Worm (Caenorhabditis elegans) whole organism, young adult: ENCODE data around the gene E04F6.4.

Source experiments
- C06A6.2 ChIP-seq: fragments of 200-800 bp; sonication (Bioruptor generic); conservative IDR thresholded peaks from 2 replicates; pipeline ENCODE4 v1.3.6; 2022; ENCODE audit warnings: missing genetic modification characterization, missing compliant biosample characterization
- F33H1.4 ChIP-seq: fragments of 200-800 bp; sonication (Bioruptor generic); IDR thresholded peaks from 2 replicates; pipeline ENCODE4 v1.3.6; 2022; ENCODE audit warnings: missing genetic modification reagents, missing genetic modification characterization, missing compliant biosample characterization
- F55B11.4 ChIP-seq: sonication (generic microtip); optimal IDR thresholded peaks from 2 replicates; lab custom pipeline; 2016; ENCODE audit warnings: missing compliant biosample characterization, missing genetic modification characterization, borderline replicate concordance; ENCODE audit not compliant: insufficient read depth
- K12H6.12 ChIP-seq: fragments of 200-800 bp; sonication (Bioruptor generic); optimal IDR thresholded peaks from 2 replicates; lab custom pipeline; 2018; ENCODE audit warnings: mild to moderate bottlenecking, missing genetic modification characterization, missing compliant biosample characterization
- T07F8.4 ChIP-seq: sonication (generic microtip); optimal IDR thresholded peaks from 2 replicates; lab custom pipeline; 2016; ENCODE audit warnings: mild to moderate bottlenecking, missing genetic modification characterization, moderate library complexity, missing compliant biosample characterization
- T26A5.8 ChIP-seq: sonication (generic microtip); optimal IDR thresholded peaks from 2 replicates; lab custom pipeline; 2016; ENCODE audit warnings: missing genetic modification characterization, missing compliant biosample characterization
- Y53F4B.3 ChIP-seq: fragments of 200-800 bp; sonication (Bioruptor generic); IDR thresholded peaks from 2 replicates; pipeline ENCODE4 v1.3.6; 2022; ENCODE audit warnings: missing genetic modification reagents, missing genetic modification characterization, missing compliant biosample characterization
- Y53G8AR.9 ChIP-seq: fragments of 200-800 bp; sonication (Bioruptor generic); conservative IDR thresholded peaks from 2 replicates; pipeline ENCODE4 v1.3.6; 2022; ENCODE audit warnings: missing genetic modification reagents, missing genetic modification characterization, missing compliant biosample characterization
- Y56A3A.18 ChIP-seq: fragments of 200-800 bp; sonication (Bioruptor generic); IDR thresholded peaks from 2 replicates; pipeline ENCODE4 v1.3.6; 2022; ENCODE audit warnings: missing genetic modification reagents, missing genetic modification characterization, missing compliant biosample characterization
- Y79H2A.3 ChIP-seq: fragments of 200-800 bp; sonication (Bioruptor generic); conservative IDR thresholded peaks from 2 replicates; pipeline ENCODE4 v1.3.6; 2022; ENCODE audit warnings: missing genetic modification reagents, missing genetic modification characterization, missing compliant biosample characterization
- attf-5 ChIP-seq: fragments of 200-800 bp; sonication (Bioruptor generic); optimal IDR thresholded peaks from 2 replicates; lab custom pipeline; 2018; ENCODE audit warnings: mild to moderate bottlenecking, missing genetic modification characterization, missing compliant biosample characterization
- bed-1 ChIP-seq: fragments of 200-800 bp; sonication (Bioruptor generic); IDR thresholded peaks from 2 replicates; pipeline ENCODE4 v1.3.6; 2022; ENCODE audit warnings: missing genetic modification reagents, missing genetic modification characterization, missing compliant biosample characterization
- ceh-27 ChIP-seq: fragments of 200-800 bp; sonication (Bioruptor generic); optimal IDR thresholded peaks from 2 replicates; lab custom pipeline; 2018; ENCODE audit warnings: mild to moderate bottlenecking, missing genetic modification characterization, moderate library complexity, missing compliant biosample characterization
- ceh-79 ChIP-seq: sonication (generic microtip); optimal IDR thresholded peaks from 2 replicates; lab custom pipeline; 2017; ENCODE audit warnings: mild to moderate bottlenecking, missing genetic modification characterization, missing compliant biosample characterization
- chd-7 ChIP-seq: sonication (generic microtip); optimal IDR thresholded peaks from 2 replicates; lab custom pipeline; 2016; ENCODE audit warnings: mild to moderate bottlenecking, missing genetic modification characterization, moderate library complexity, missing compliant biosample characterization
- die-1 ChIP-seq: sonication (generic microtip); optimal IDR thresholded peaks from 2 replicates; lab custom pipeline; 2016; ENCODE audit warnings: missing genotype, mild to moderate bottlenecking, missing genetic modification characterization, missing compliant biosample characterization
- efl-1 ChIP-seq: fragments of 150-350 bp; optimal IDR thresholded peaks from 2 replicates; lab custom pipeline; 2014; ENCODE audit warnings: missing biosample characterization, missing genetic modification reagents, missing genetic modification characterization
- egrh-3 ChIP-seq: fragments of 200-800 bp; sonication (Bioruptor generic); IDR thresholded peaks from 2 replicates; pipeline ENCODE4 v1.3.6; 2022; ENCODE audit warnings: missing genetic modification reagents, missing genetic modification characterization, missing compliant biosample characterization
- ekl-4 ChIP-seq: fragments of 200-800 bp; sonication (Bioruptor generic); IDR thresholded peaks from 2 replicates; pipeline ENCODE4 v1.3.6; 2022; ENCODE audit warnings: missing genetic modification reagents, missing genetic modification characterization, missing compliant biosample characterization
- hlh-12 ChIP-seq: sonication (generic microtip); optimal IDR thresholded peaks from 2 replicates; lab custom pipeline; 2016; ENCODE audit warnings: missing genetic modification characterization, missing compliant biosample characterization
- hmg-20 ChIP-seq: fragments of 200-800 bp; sonication (Bioruptor generic); IDR thresholded peaks from 2 replicates; pipeline ENCODE4 v1.3.6; 2022; ENCODE audit warnings: missing genetic modification reagents, missing genetic modification characterization, missing compliant biosample characterization
- hrde-1 ChIP-seq: sonication (generic microtip); optimal IDR thresholded peaks from 2 replicates; lab custom pipeline; 2016; ENCODE audit warnings: missing genetic modification characterization, mild to moderate bottlenecking, missing compliant biosample characterization, moderate library complexity, missing genotype, missing genetic modification reagents, borderline replicate concordance
- hsf-1 ChIP-seq: fragments of 200-800 bp; sonication (Bioruptor generic); IDR thresholded peaks from 2 replicates; pipeline ENCODE4 v1.3.6; 2022; ENCODE audit warnings: missing genetic modification reagents, missing genetic modification characterization, missing compliant biosample characterization
- lag-1 ChIP-seq: fragments of 200-800 bp; sonication (Bioruptor generic); IDR thresholded peaks from 2 replicates; pipeline ENCODE4 v1.3.6; 2022; ENCODE audit warnings: missing genetic modification reagents, missing genetic modification characterization, missing compliant biosample characterization
- lin-40 ChIP-seq: sonication (generic microtip); optimal IDR thresholded peaks from 2 replicates; lab custom pipeline; 2016; ENCODE audit warnings: missing genetic modification characterization, mild to moderate bottlenecking, missing compliant biosample characterization, missing genotype, missing genetic modification reagents
- lir-1 ChIP-seq: fragments of 200-800 bp; sonication (Bioruptor generic); conservative IDR thresholded peaks from 2 replicates; pipeline ENCODE4 v1.3.6; 2022; ENCODE audit warnings: missing genetic modification reagents, missing genetic modification characterization, missing compliant biosample characterization
- madf-3 ChIP-seq: fragments of 200-800 bp; sonication (Bioruptor generic); IDR thresholded peaks from 2 replicates; pipeline ENCODE4 v1.3.6; 2022; ENCODE audit warnings: missing genetic modification reagents, missing genetic modification characterization, missing compliant biosample characterization
- mcd-1 ChIP-seq: fragments of 200-800 bp; sonication (Bioruptor generic); IDR thresholded peaks from 2 replicates; pipeline ENCODE4 v1.3.6; 2022; ENCODE audit warnings: missing genetic modification reagents, missing genetic modification characterization, missing compliant biosample characterization
- mel-28 ChIP-seq: sonication (generic microtip); optimal IDR thresholded peaks from 2 replicates; lab custom pipeline; 2016; ENCODE audit warnings: borderline replicate concordance, mild to moderate bottlenecking, missing genetic modification characterization, missing compliant biosample characterization
- nfya-2 ChIP-seq: fragments of 200-800 bp; sonication (Bioruptor generic); IDR thresholded peaks from 2 replicates; pipeline ENCODE4 v1.3.6; 2022; ENCODE audit warnings: missing genetic modification reagents, missing genetic modification characterization, missing compliant biosample characterization
- nhr-80 ChIP-seq: sonication (generic microtip); optimal IDR thresholded peaks from 2 replicates; lab custom pipeline; 2016; ENCODE audit warnings: missing genetic modification characterization, missing compliant biosample characterization
- nhr-90 ChIP-seq: sonication (generic microtip); optimal IDR thresholded peaks from 2 replicates; lab custom pipeline; 2016; ENCODE audit warnings: missing genotype, mild to moderate bottlenecking, missing genetic modification characterization, missing compliant biosample characterization
- pbrm-1 ChIP-seq: fragments of 200-800 bp; sonication (Bioruptor generic); IDR thresholded peaks from 2 replicates; pipeline ENCODE4 v1.3.6; 2022; ENCODE audit warnings: missing genetic modification reagents, missing genetic modification characterization, missing compliant biosample characterization
- pha-4 ChIP-seq: fragments of 150-350 bp; sonication (generic microtip); optimal IDR thresholded peaks from 2 replicates; lab custom pipeline; 2014; ENCODE audit warnings: missing biosample characterization, missing genetic modification reagents, missing genetic modification characterization
- rpc-1 ChIP-seq, 2 experiments: fragments of 150-350 bp in 1 of 2; sonication (generic microtip) in 1 of 2; optimal IDR thresholded peaks; 2 replicates each; lab custom pipeline; 2014 to 2018; ENCODE audit warnings: missing biosample characterization in 1 of 2, missing genetic modification characterization in 1 of 2, missing genetic modification reagents in 1 of 2, missing genotype in 1 of 2
- sea-2 ChIP-seq: fragments of 200-800 bp; sonication (Bioruptor generic); IDR thresholded peaks from 2 replicates; pipeline ENCODE4 v1.3.6; 2022; ENCODE audit warnings: missing genetic modification characterization, missing compliant biosample characterization
- snpc-1.3 ChIP-seq: sonication (generic microtip); optimal IDR thresholded peaks from 2 replicates; lab custom pipeline; 2017; ENCODE audit warnings: missing genetic modification characterization, mild to moderate bottlenecking, missing compliant biosample characterization, antibody characterized with exemption, moderate library complexity, missing genotype, missing genetic modification reagents; ENCODE audit not compliant: insufficient read depth
- somi-1 ChIP-seq: fragments of 200-800 bp; sonication (Bioruptor generic); optimal IDR thresholded peaks from 2 replicates; lab custom pipeline; 2018; ENCODE audit warnings: mild to moderate bottlenecking, missing genetic modification characterization, missing compliant biosample characterization
- tlf-1 ChIP-seq: fragments of 200-800 bp; sonication (Bioruptor generic); optimal IDR thresholded peaks from 2 replicates; lab custom pipeline; 2018; ENCODE audit warnings: mild to moderate bottlenecking, missing genetic modification characterization, missing compliant biosample characterization
- unc-62 ChIP-seq: fragments of 150-350 bp; optimal IDR thresholded peaks from 2 replicates; lab custom pipeline; 2014; ENCODE audit warnings: missing biosample characterization, missing genetic modification reagents, missing genetic modification characterization
- zfh-2 ChIP-seq: fragments of 200-800 bp; sonication (Bioruptor generic); conservative IDR thresholded peaks from 2 replicates; pipeline ENCODE4 v1.3.6; 2022; ENCODE audit warnings: missing genetic modification reagents, missing genetic modification characterization, missing compliant biosample characterization
- ztf-28 ChIP-seq: fragments of 200-800 bp; sonication (Bioruptor generic); IDR thresholded peaks from 2 replicates; pipeline ENCODE4 v1.3.6; 2022; ENCODE audit warnings: missing genetic modification reagents, missing genetic modification characterization, missing compliant biosample characterization
- ztf-3 ChIP-seq: fragments of 200-800 bp; sonication (Bioruptor generic); optimal IDR thresholded peaks from 2 replicates; lab custom pipeline; 2018; ENCODE audit warnings: mild to moderate bottlenecking, missing genetic modification characterization, missing compliant biosample characterization

The E04F6.4 gene

DNA sequence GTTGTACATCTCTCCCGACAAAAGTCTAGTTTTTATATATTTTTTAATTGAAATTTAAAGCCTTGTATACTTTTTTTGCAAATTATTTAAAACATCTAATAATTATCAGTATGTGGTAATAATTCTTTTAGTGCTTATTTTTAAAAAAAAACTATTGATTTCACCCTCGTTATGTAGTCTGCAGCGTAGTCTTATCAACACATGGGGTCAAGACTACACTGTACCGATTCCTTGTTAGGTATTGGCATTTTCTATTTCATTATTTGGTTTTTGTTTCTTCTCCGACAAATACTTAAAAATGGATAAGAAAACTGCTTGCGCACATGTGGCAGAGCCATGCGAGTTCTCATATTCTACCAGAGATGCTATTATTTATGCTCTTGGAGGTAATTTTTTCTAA, 6.8 kb downstream of the E04F6.4 start, which contains the start of gene maoc-1:
TSS of gene maoc-1 (plus strand) at position 237 of the 400 bp plus-strand sequence.
- TF ChIP-seq unc-62 (GFP tag; lab: Kevin White, UChicago) (no peak), nhr-80 (tag; lab: Kevin White, UChicago) (peak; percentile 39)
- TF ChIP-seq, all 124 proteins: peak for 1

DNA sequence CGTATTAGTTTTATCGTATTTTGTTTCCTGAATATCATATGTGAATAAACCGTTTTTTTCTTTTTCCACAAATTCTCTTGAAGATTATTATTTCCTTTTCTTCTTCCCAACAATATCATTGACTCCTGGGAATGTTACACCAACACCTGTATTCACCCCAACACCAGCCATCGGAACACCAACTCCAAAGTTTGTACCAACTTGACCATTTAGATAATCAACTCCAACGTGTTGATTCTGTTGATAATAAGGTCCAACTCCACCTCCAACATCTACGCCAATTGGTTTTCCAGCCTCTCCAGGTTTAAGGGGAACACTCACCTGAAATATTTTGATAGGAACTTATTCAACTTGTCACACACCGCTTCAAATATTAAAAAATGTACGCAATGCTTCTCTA, 8.2 kb downstream of the E04F6.4 start:
- TF ChIP-seq zfh-2 (no peak), pbrm-1 (GFP tag; lab: Robert Waterston, UW) (0 out of 2 replicates have a peak, but pooled peaks have one; percentile 28), C06A6.2 (no peak)

DNA sequence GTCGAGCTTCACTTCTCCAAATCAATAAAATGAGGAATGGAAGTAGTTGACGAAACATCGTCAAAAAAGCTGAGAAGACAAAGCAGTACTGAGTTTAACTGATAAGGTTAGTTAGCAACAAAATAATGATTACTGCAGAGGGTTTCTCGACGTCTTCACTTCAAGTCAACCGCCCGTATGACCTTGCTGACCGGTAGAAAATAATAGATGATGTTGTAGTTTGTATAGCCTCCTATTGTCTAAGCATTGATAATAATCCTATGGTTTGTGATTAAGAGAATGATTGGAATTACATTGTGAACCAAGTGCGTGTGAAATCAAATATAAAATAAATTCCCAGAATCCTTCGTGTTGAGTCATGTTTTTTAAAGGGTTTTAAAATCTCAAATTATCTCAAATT, 10.1 kb downstream of the E04F6.4 start, which contains the start of gene E04F6.6:
TSS of gene E04F6.6 (minus strand) at position 258 of the 400 bp plus-strand sequence.
- no peak for TF ChIP-seq sea-2
- TF ChIP-seq ztf-3 (GFP tag; lab: Kevin White, UChicago), result no peak
- no peak for TF ChIP-seq Y53G8AR.9 (GFP tag; lab: Robert Waterston, UW)
- TF ChIP-seq efl-1 (GFP tag; lab: Kevin White, UChicago), result no peak
- TF ChIP-seq lir-1 (GFP tag; lab: Robert Waterston, UW), result no peak
- TF ChIP-seq bed-1 (GFP tag; lab: Robert Waterston, UW), result no peak
- no peak for TF ChIP-seq madf-3 (GFP tag; lab: Robert Waterston, UW)
- no peak for TF ChIP-seq T26A5.8
- no peak for TF ChIP-seq hsf-1 (GFP tag; lab: Robert Waterston, UW)
- no peak for TF ChIP-seq F55B11.4 (tag; lab: Kevin White, UChicago)
- TF ChIP-seq egrh-3 (GFP tag; lab: Robert Waterston, UW), result no peak
- TF ChIP-seq F33H1.4, result no peak
- no peak for TF ChIP-seq pha-4 (tag; lab: Kevin White, UChicago)
- no peak for TF ChIP-seq die-1 (tag; lab: Kevin White, UChicago)
- TF ChIP-seq nhr-90 (tag; lab: Kevin White, UChicago), result no peak

DNA sequence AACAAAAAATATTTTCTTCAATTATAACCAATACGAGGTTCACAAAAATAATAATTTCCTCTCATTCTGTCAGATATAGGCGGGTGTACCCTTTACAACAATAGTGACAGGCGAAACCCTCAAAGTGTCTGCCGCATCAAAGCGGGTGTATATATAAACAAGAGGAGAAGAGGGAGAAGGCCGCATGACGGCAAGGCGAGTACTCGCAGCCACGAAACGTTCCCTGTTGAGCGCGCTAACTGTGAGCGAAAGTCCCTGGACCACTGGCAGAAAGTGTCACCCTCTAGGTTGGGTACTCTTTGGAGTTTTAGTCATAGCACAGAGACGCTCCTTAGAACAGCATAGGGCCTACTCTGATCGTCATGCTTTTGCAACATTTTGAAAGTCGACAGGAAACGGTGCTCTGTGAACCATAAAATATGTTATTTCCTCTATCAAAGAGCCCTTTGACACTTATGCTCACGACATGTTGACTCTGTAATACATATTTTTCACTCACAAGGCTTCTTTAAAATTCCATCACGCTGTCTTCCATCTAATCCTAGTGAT, 10.9 kb downstream of the E04F6.4 start, which contains the start of gene pcrg-1:
TSS of gene pcrg-1 (plus strand) at position 499 of the 549 bp plus-strand sequence.
- TF ChIP-seq ekl-4 (GFP tag; lab: Robert Waterston, UW) (peak; percentile 83), hmg-20 (GFP tag; lab: Robert Waterston, UW) (peak; percentile 61; the same call in 1 of the 2 replicates), chd-7 (tag; lab: Kevin White, UChicago) (peak; percentile 93), rpc-1 (optimal IDR thresholded peaks at IDR 0.05; lab: Kevin White, UChicago) (peak; percentile 87), rpc-1 (tag; optimal IDR thresholded peaks at IDR 0.05; lab: Kevin White, UChicago) (peak; percentile 84), T07F8.4 (tag; lab: Kevin White, UChicago) (peak; percentile 80), snpc-1.3 (peak; percentile 79), Y56A3A.18 (GFP tag; lab: Robert Waterston, UW) (peak; percentile 82; the same call in 1 of the 2 replicates), ceh-79 (tag; lab: Kevin White, UChicago) (peak; percentile 89), Y79H2A.3 (GFP tag; lab: Robert Waterston, UW) (no peak), Y53F4B.3 (GFP tag; lab: Robert Waterston, UW) (peak; percentile 28; the same call in 1 of the 2 replicates), attf-5 (GFP tag; lab: Kevin White, UChicago) (peak; percentile 70), hrde-1 (tag; lab: Kevin White, UChicago) (peak; percentile 30), nfya-2 (0 out of 2 replicates have a peak, but pooled peaks have one; percentile 65), nhr-90 (tag; lab: Kevin White, UChicago) (peak; percentile 90), ztf-28 (GFP tag; lab: Robert Waterston, UW) (no peak), K12H6.12 (tag; lab: Kevin White, UChicago) (peak; percentile 78), mcd-1 (peak; percentile 79; the same call in 1 of the 2 replicates), lag-1 (GFP tag; lab: Robert Waterston, UW) (no peak), lin-40 (tag; lab: Kevin White, UChicago) (peak; percentile 76), ceh-27 (GFP tag; lab: Kevin White, UChicago) (peak; percentile 89), mel-28 (no peak), somi-1 (GFP tag; lab: Kevin White, UChicago) (peak; percentile 80), tlf-1 (GFP tag; lab: Kevin White, UChicago) (peak; percentile 82), unc-62 (GFP tag; lab: Kevin White, UChicago) (no peak), hlh-12 (tag; lab: Kevin White, UChicago) (peak; percentile 11)
